Worm (Caenorhabditis elegans): Measurements from ENCODE around the gene mrpl-4.

Gene mrpl-4

DNA sequence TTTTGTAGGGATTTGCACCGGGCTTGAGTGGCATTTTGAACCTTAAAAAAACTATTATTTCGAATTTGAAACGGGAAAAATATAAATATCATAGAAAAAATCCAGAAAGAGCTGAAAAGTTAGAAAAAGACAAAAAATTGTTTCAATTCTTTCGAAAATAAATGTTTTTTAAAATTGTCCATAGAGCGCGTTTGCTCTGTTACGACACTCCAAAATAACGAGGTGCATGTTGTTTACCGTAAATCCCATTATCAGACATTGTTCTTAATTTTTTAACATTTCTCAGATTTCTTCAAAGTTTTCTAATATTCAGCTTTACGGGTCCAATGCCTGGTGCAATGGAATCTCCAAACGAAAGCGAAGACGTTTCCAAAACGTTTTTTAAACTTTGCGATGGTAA lies 5.0 kb upstream of the mrpl-4 start, which contains the start of the genes dnj-22 and natc-1:
dnj-22 (minus strand) TSS at position 47 of the 400 bp plus-strand sequence.
natc-1 (plus strand) TSS at position 286 of the 400 bp plus-strand sequence.
- TF ChIP-seq lin-15B (tag; optimal IDR thresholded peaks at IDR 0.05) (peak; percentile 91), nhr-43 (tag; optimal IDR thresholded peaks at IDR 0.05; ENCODE audit: poor library complexity, severe bottlenecking) (peak; percentile 3), nhr-23 (tag; optimal IDR thresholded peaks at IDR 0.05) (peak; percentile 95), jun-1 (tag; optimal IDR thresholded peaks at IDR 0.05) (no peak), eor-1 (tag; optimal IDR thresholded peaks at IDR 0.05) (no peak), egl-5 (tag; optimal IDR thresholded peaks at IDR 0.05) (peak; percentile 74), lin-39 (tag; optimal IDR thresholded peaks at IDR 0.05) (peak; percentile 73), pha-4 (tag; optimal IDR thresholded peaks at IDR 0.05) (peak; percentile 97), nfya-1 (tag; optimal IDR thresholded peaks at IDR 0.05; ENCODE audit: insufficient read depth) (peak; percentile 82), nhr-11 (tag; optimal IDR thresholded peaks at IDR 0.05) (no peak), sea-2 (GFP tag; optimal IDR thresholded peaks at IDR 0.05) (no peak), zag-1 (tag; optimal IDR thresholded peaks at IDR 0.05) (no peak), fkh-10 (GFP tag; optimal IDR thresholded peaks at IDR 0.05) (peak; percentile 54), snpc-4 (tag; optimal IDR thresholded peaks at IDR 0.05) (peak; percentile 92), ZK546.5 (tag; optimal IDR thresholded peaks at IDR 0.05) (no peak), unc-62 (GFP tag; optimal IDR thresholded peaks at IDR 0.05) (no peak), skn-1 (tag; optimal IDR thresholded peaks at IDR 0.05) (no peak), R02D3.7 (tag; optimal IDR thresholded peaks at IDR 0.05) (peak; percentile 92), ceh-28 (tag; optimal IDR thresholded peaks at IDR 0.05) (peak; percentile 15), unc-39 (tag; optimal IDR thresholded peaks at IDR 0.05) (no peak), hmg-11 (tag; optimal IDR thresholded peaks at IDR 0.05) (peak; percentile 19), nhr-25 (tag; optimal IDR thresholded peaks at IDR 0.05) (peak; percentile 62), nhr-28 (tag; optimal IDR thresholded peaks at IDR 0.05) (no peak), pqm-1 (tag; optimal IDR thresholded peaks at IDR 0.05) (peak; percentile 53), elt-2 (tag; optimal IDR thresholded peaks at IDR 0.05) (peak; percentile 12), ceh-82 (tag; optimal IDR thresholded peaks at IDR 0.05) (peak; percentile 45)

ce11 chrV:8465386-8465785 lies 1.7 kb upstream of the mrpl-4 start, which contains the start of gene mrps-2:
mrps-2 (plus strand) TSS chrV:8465686.
- TF ChIP-seq nhr-28 (tag; optimal IDR thresholded peaks at IDR 0.05) (no peak), jun-1 (tag; optimal IDR thresholded peaks at IDR 0.05) (no peak)

DNA sequence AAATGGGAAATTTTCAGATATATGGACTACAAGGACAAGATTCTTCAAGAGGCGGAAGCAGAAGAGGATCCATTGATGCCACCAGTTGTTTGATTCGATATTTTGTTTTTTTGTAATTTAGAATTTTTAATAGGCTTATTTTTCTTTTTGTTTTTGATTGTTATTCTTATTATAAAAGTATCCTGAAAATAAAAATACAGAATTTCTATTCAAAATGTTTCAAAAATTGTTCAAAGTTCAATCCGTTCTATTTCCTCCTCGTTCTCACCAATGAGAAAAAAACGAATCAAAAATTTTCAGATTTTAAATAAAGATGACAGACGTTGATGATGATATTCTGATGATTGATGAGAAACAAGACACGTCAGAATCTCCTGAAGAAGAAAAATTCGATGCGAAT lies 1.7 kb downstream of the mrpl-4 start, which contains the start of gene phf-30:
phf-30 (plus strand) TSS at position 301 of the 400 bp plus-strand sequence.
- TF ChIP-seq aly-2 (tag; optimal IDR thresholded peaks at IDR 0.05) (no peak), snpc-4 (tag; optimal IDR thresholded peaks at IDR 0.05) (no peak), pqm-1 (tag; optimal IDR thresholded peaks at IDR 0.05) (no peak), pha-4 (tag; optimal IDR thresholded peaks at IDR 0.05) (no peak), unc-62 (GFP tag; optimal IDR thresholded peaks at IDR 0.05) (no peak), elt-2 (tag; optimal IDR thresholded peaks at IDR 0.05) (no peak), nhr-11 (tag; optimal IDR thresholded peaks at IDR 0.05) (no peak), ceh-82 (tag; optimal IDR thresholded peaks at IDR 0.05) (no peak), skn-1 (tag; optimal IDR thresholded peaks at IDR 0.05) (no peak), nhr-25 (tag; optimal IDR thresholded peaks at IDR 0.05) (no peak), fkh-10 (GFP tag; optimal IDR thresholded peaks at IDR 0.05) (no peak), daf-12 (tag; optimal IDR thresholded peaks at IDR 0.05) (no peak), ZK546.5 (tag; optimal IDR thresholded peaks at IDR 0.05) (no peak), R02D3.7 (tag; optimal IDR thresholded peaks at IDR 0.05) (no peak), lin-39 (tag; optimal IDR thresholded peaks at IDR 0.05) (no peak), mdl-1 (tag; optimal IDR thresholded peaks at IDR 0.05) (no peak), nhr-28 (tag; optimal IDR thresholded peaks at IDR 0.05) (no peak), nhr-12 (tag; optimal IDR thresholded peaks at IDR 0.05) (no peak), nhr-67 (tag; optimal IDR thresholded peaks at IDR 0.05) (no peak), ztf-11 (tag; optimal IDR thresholded peaks at IDR 0.05) (no peak)

DNA sequence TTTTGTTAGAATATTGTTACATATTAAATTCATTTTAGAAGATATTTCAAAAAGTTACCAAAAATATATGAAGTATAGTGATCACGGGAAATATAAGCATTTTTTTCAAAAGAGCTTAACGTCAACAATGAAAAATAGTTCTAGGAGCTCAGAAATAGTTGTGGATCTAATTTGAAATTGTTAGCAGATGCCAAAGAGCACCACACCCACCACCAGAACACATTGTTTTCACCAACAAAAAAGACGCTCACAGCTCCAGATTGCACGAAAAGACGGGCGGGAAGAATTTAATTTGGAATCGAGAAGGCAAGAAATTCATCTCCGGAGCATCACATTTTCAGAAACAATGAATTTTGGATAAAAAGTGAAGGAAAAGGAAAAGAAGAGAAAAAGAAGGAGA lies 3.8 kb downstream of the mrpl-4 start, which contains the start of gene gplb-1:
gplb-1 (minus strand) TSS at position 337 of the 400 bp plus-strand sequence.
- TF ChIP-seq lin-39 (tag; optimal IDR thresholded peaks at IDR 0.05) (no peak), ceh-82 (tag; optimal IDR thresholded peaks at IDR 0.05) (no peak), nhr-67 (tag; optimal IDR thresholded peaks at IDR 0.05) (no peak), skn-1 (tag; optimal IDR thresholded peaks at IDR 0.05) (no peak), nhr-237 (tag; optimal IDR thresholded peaks at IDR 0.05) (no peak), lin-15B (tag; optimal IDR thresholded peaks at IDR 0.05) (no peak), pqm-1 (tag; optimal IDR thresholded peaks at IDR 0.05) (no peak), ceh-16 (tag; optimal IDR thresholded peaks at IDR 0.05) (no peak), snpc-4 (tag; optimal IDR thresholded peaks at IDR 0.05) (no peak), fkh-10 (GFP tag; optimal IDR thresholded peaks at IDR 0.05) (no peak), nhr-11 (tag; optimal IDR thresholded peaks at IDR 0.05) (no peak), ztf-4 (tag; optimal IDR thresholded peaks at IDR 0.05) (no peak)
